Fruit fly (Drosophila melanogaster): Measurements from ENCODE around the gene Prx6a.

DNA sequence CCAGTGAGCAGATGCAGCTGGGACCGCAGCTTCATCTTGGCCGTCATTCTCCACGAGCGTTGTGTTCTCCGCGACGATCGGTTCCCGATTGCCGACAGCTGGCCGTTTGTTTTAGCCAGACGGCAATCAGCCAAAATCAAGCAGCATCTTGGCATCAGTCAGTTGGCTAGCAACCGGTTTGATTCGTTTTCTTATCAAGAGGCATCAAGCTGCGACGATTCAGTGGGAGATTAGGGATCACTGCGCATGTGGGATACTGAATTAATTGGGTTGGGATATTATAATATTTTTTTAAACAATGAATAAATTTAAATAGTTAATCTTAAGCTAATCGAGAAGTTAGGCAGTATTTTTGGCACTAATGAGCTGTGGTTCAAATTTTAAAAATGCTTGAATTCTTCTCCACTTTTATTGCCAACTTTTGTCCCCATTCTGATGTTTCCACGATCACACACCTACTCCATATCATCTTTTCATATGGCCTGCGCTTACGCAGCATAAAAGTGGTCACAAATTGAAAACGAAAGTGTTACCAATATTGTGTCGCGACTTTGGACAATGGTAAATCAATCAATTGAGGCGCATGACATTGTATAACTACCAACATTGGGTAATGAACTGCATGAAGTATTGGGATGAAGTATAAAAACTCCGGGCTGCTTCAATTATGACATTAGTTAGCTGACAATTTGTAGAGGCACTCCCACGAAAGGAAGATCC, 40.1 kb downstream of the Prx6a start, which contains the start of the genes CG3119 and Cpr23B:
- TF ChIP-seq CG8119 (GFP tag; IDR thresholded peaks at IDR 0.05) (no peak), Blimp-1 (GFP tag; optimal IDR thresholded peaks at IDR 0.05) (no peak), CG9139 (GFP tag; optimal IDR thresholded peaks at IDR 0.05) (no peak), Met (GFP tag; optimal IDR thresholded peaks at IDR 0.05) (no peak), ss (GFP tag; optimal IDR thresholded peaks at IDR 0.05) (no peak), Gug (GFP tag; IDR thresholded peaks at IDR 0.05) (no peak), CG10631 (GFP tag; optimal IDR thresholded peaks at IDR 0.05) (no peak), Hr39 (GFP tag; optimal IDR thresholded peaks at IDR 0.05) (no peak)
